Fruit fly (Drosophila melanogaster) whole organism, prepupa: ENCODE measurements around the gene mbm.

Experiments
- CG11902 ChIP-seq: fragments of 200-800 bp; sonication (Bioruptor generic); optimal IDR thresholded peaks from 3 replicates; lab custom pipeline; 2016; ENCODE audit warnings: missing biosample characterization, missing genetic modification characterization
- CG16779 ChIP-seq: fragments of 200-800 bp; sonication (Bioruptor generic); optimal IDR thresholded peaks from 3 replicates; lab custom pipeline; 2017; ENCODE audit warnings: missing biosample characterization, mild to moderate bottlenecking, missing genetic modification characterization
- CG3919 ChIP-seq: fragments of 200-800 bp; sonication (Bioruptor generic); optimal IDR thresholded peaks from 3 replicates; lab custom pipeline; 2016; ENCODE audit warnings: missing biosample characterization, missing genetic modification characterization
- OdsH ChIP-seq: fragments of 200-800 bp; sonication (Bioruptor generic); optimal IDR thresholded peaks from 3 replicates; lab custom pipeline; 2016; ENCODE audit warnings: missing biosample characterization, missing genetic modification characterization
- Smox ChIP-seq: fragments of 200-800 bp; sonication (Bioruptor generic); optimal IDR thresholded peaks from 3 replicates; lab custom pipeline; 2016; ENCODE audit warnings: missing biosample characterization, missing genetic modification characterization
- Sox102F ChIP-seq: fragments of 200-800 bp; sonication (Bioruptor generic); optimal IDR thresholded peaks from 2 replicates; lab custom pipeline; 2016; ENCODE audit warnings: missing biosample characterization, mild to moderate bottlenecking, missing genetic modification characterization
- Sox14 ChIP-seq: fragments of 200-800 bp; sonication (Bioruptor generic); optimal IDR thresholded peaks from 3 replicates; lab custom pipeline; 2016; ENCODE audit warnings: missing biosample characterization, missing genetic modification characterization
- fd85E ChIP-seq: fragments of 200-800 bp; sonication (Bioruptor generic); optimal IDR thresholded peaks from 3 replicates; lab custom pipeline; 2016; ENCODE audit warnings: missing biosample characterization, missing genetic modification characterization
- net ChIP-seq: fragments of 200-800 bp; sonication (Bioruptor generic); optimal IDR thresholded peaks from 3 replicates; lab custom pipeline; 2016; ENCODE audit warnings: missing biosample characterization, missing genetic modification characterization

dm6 chr2L:321148-321547 is 47.6 kb upstream of the mbm start, which contains the start of gene CG11911:
- no peak for TF ChIP-seq Smox
- TF ChIP-seq Sox14 (GFP tag; lab: Kevin White, UChicago) = no peak
- no peak for TF ChIP-seq CG3919 (GFP tag; lab: Kevin White, UChicago)
- TF ChIP-seq net (GFP tag; lab: Kevin White, UChicago) = no peak
- no peak for TF ChIP-seq CG16779 (tag; lab: Kevin White, UChicago)
- no peak for TF ChIP-seq fd85E
- TF ChIP-seq CG11902 (GFP tag; lab: Kevin White, UChicago) = no peak
- no peak for TF ChIP-seq OdsH (GFP tag; lab: Kevin White, UChicago)
- TF ChIP-seq Sox102F = no peak
